Fruit fly (Drosophila melanogaster) S2 (cell line): Measurements from ENCODE around the gene DIP-alpha.

ENCODE experiments used
- CG8478 ChIP-seq: fragments of >200 bp; optimal IDR thresholded peaks from 2 replicates; lab custom pipeline; 2018
- CTCF ChIP-seq, 2 experiments: fragments of >200 bp; optimal IDR thresholded peaks; 2 replicates each; lab custom pipeline; 2018

DNA sequence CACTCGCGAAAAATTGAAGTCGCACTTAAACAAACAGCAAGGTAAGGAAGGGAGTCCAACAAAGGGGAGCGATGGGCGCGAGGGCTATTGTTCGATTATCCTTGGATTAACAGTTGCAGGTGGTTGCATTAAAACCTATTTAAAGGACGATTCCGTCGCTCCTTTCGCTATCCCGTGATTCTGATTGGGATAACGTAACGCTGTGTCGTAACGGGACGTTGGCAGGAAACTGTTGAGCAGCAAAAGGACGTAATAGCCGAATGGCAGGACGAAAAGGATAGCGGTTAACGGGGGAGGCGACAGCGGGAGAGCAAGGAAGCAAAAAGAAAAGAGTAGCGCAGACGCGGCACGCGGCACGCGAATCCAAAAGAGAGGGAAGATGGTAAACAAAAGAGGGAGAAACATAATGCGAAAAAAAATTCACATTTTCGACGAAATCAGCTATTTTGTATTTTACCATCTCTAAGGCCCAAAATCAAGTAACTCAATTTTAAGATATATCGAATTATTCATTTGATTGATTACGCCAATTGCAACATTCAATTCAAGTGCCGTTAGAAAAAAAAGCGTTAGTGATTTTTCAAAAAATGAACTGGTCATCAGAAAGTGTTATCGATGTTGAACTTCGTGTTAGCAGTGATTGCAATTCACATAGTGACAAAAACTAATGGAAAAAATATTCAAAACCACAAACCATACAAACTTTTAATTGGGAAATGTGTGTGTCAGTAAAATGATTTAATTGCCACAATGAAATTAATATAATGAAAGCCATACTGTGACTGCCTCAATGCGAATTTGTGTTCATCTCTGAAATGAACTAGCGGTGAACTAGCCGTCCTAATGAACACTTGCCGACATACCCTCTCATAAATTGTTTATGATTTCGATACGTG is 89.1 kb downstream of the DIP-alpha start, which contains the start of the genes CG10804 and CG10802:
- TF ChIP-seq CTCF (optimal IDR thresholded peaks at IDR 0.05; lab: Kevin White, UChicago): no peak
- TF ChIP-seq CG8478 (lab: Kevin White, UChicago): no peak
